Worm (Caenorhabditis elegans) whole organism, midembryonic: ENCODE data around the gene C09H10.5.

ENCODE experiments used
- cog-1 ChIP-seq: sonication (generic microtip); optimal IDR thresholded peaks from 2 replicates; lab custom pipeline; 2016; ENCODE audit warnings: missing genetic modification characterization, missing compliant biosample characterization
- flt-1 ChIP-seq: fragments of 200-800 bp; sonication (Bioruptor generic); IDR thresholded peaks from 2 replicates; pipeline ENCODE4 v1.3.6; 2022; ENCODE audit warnings: missing genetic modification characterization, missing compliant biosample characterization
- klf-2 ChIP-seq: fragments of 200-800 bp; sonication (Bioruptor generic); conservative IDR thresholded peaks from 2 replicates; pipeline ENCODE4 v1.3.6; 2022; ENCODE audit warnings: missing genetic modification reagents, missing genetic modification characterization, missing compliant biosample characterization
- med-1 ChIP-seq: sonication (generic microtip); optimal IDR thresholded peaks from 2 replicates; lab custom pipeline; 2017; ENCODE audit warnings: missing genetic modification characterization, mild to moderate bottlenecking, missing compliant biosample characterization, antibody characterized with exemption, missing genetic modification reagents; ENCODE audit not compliant: insufficient read depth
- ref-1 ChIP-seq: fragments of 200-800 bp; sonication (Bioruptor generic); conservative IDR thresholded peaks from 2 replicates; pipeline ENCODE4 v1.3.6; 2022; ENCODE audit warnings: missing genetic modification reagents, missing genetic modification characterization, missing compliant biosample characterization
- tab-1 ChIP-seq: fragments of 200-800 bp; sonication (Bioruptor generic); IDR thresholded peaks from 2 replicates; pipeline ENCODE4 v1.3.6; 2022; ENCODE audit warnings: missing genetic modification characterization, missing compliant biosample characterization
- ztf-23 ChIP-seq: fragments of 200-800 bp; sonication (Bioruptor generic); IDR thresholded peaks from 2 replicates; pipeline ENCODE4 v1.3.6; 2022; ENCODE audit warnings: missing genetic modification reagents, missing genetic modification characterization, missing compliant biosample characterization
- ztf-29 ChIP-seq: fragments of 200-800 bp; sonication (Bioruptor generic); IDR thresholded peaks from 2 replicates; pipeline ENCODE4 v1.3.6; 2022; ENCODE audit warnings: missing genetic modification reagents, missing genetic modification characterization, missing compliant biosample characterization

- TF ChIP-seq ztf-23 (GFP tag; lab: Robert Waterston, UW) (no peak), cog-1 (tag; lab: Kevin White, UChicago) (peak; percentile 10), flt-1 (no peak), med-1 (GFP tag; lab: Kevin White, UChicago) (no peak), ref-1 (no peak), klf-2 (GFP tag; lab: Robert Waterston, UW) (no peak), ztf-29 (no peak), tab-1 (GFP tag; lab: Robert Waterston, UW) (no peak)
These were observed 29.0 kb upstream of the C09H10.5 start, which contains the start of gene F40F8.11 for ce11 chrII:11132542-11132941.
